Fruit fly (Drosophila melanogaster) Kc167 (cell line): ENCODE measurements around the gene CG10949.

ENCODE experiments used
- h ChIP-seq: fragments of >200 bp; optimal IDR thresholded peaks from 3 replicates; lab custom pipeline; 2018; ENCODE audit warnings: missing external identifiers
- insv ChIP-seq: fragments of >200 bp; optimal IDR thresholded peaks from 3 replicates; lab custom pipeline; 2018; ENCODE audit warnings: missing external identifiers
- psq ChIP-seq: fragments of >200 bp; optimal IDR thresholded peaks from 2 replicates; lab custom pipeline; 2017; ENCODE audit warnings: missing external identifiers

DNA sequence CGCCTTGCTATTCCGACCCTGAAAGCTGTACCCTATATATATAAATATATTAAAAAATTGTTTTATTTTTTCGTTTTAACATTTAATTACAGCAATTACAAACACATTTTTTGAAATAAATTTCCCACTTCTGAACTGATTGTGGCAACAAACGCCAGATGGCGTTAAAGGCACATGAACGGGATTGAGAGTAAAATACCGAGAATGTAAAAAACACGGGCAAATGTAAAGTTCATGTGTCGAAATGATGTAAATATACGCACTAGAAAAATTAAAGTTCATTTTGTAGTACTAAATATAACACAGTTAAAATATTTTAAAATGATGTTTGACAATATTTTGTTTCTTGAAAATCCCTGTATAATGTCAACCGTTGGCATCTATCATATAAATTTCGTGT is 47.7 kb upstream of the CG10949 start:
- TF ChIP-seq psq (lab: Kevin White, UChicago) = no peak
- no peak for TF ChIP-seq insv (lab: Kevin White, UChicago)
- no peak for TF ChIP-seq h (lab: Kevin White, UChicago)
